Worm (Caenorhabditis elegans): ENCODE measurements around the gene ZK507.1.

DNA sequence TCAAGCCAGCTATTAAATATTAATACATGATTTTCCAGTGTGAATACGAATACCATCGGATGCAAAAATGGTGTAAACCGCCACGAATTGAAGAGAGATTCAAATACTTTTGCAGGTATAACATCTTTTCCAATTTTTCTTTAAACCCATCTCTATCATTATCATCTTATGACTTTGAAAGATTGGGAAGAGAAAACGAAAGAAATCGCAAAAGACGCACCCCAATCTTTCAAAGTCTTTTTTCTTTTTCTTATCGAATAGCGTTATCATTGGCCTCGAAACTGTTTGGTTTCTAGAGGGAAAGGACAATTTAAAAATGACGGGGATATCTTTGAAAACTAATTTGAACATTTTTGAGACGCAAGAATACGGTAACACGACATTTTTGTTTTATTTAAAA is 4.5 kb upstream of the ZK507.1 start:
- no peak for TF ChIP-seq hmg-4 (GFP tag; optimal IDR thresholded peaks at IDR 0.05)
- no peak for TF ChIP-seq tbx-37 (GFP tag; conservative IDR thresholded peaks at IDR 0.05)
- no peak for TF ChIP-seq ama-1 (optimal IDR thresholded peaks at IDR 0.05)

Data from whole organism, early embryonic.